Fruit fly (Drosophila melanogaster) whole organism, embryonic: ENCODE measurements around the gene GCS2beta.
A peak's percentile ranks its signal among the peaks of the same experiment; 100 is the strongest.

Experiments
- BEAF-32 ChIP-seq: fragments of 200-800 bp; sonication (Bioruptor generic); optimal IDR thresholded peaks from 3 replicates; lab custom pipeline; 2017; ENCODE audit warnings: missing biosample characterization, missing genetic modification characterization, mild to moderate bottlenecking, moderate library complexity, missing genetic modification reagents
- CG1024 ChIP-seq: fragments of 200-800 bp; sonication (Bioruptor generic); IDR thresholded peaks from 2 replicates; pipeline ENCODE4 v1.3.6; 2022; ENCODE audit warnings: missing biosample characterization, missing genetic modification characterization
- CG14860 ChIP-seq: fragments of 200-800 bp; sonication (Bioruptor generic); IDR thresholded peaks from 3 replicates; pipeline ENCODE4 v1.3.6; 2022; ENCODE audit warnings: missing biosample characterization, missing genetic modification characterization; ENCODE audit not compliant: partially characterized antibody
- CG15011 ChIP-seq: fragments of 200-800 bp; sonication (Bioruptor generic); optimal IDR thresholded peaks from 3 replicates; lab custom pipeline; 2018; ENCODE audit warnings: missing biosample characterization, mild to moderate bottlenecking, missing genetic modification characterization
- CG15269 ChIP-seq: fragments of 200-800 bp; sonication (Bioruptor generic); optimal IDR thresholded peaks from 2 replicates; lab custom pipeline; 2018; ENCODE audit warnings: missing biosample characterization, mild to moderate bottlenecking, missing genetic modification characterization, moderate library complexity
- CG15514 ChIP-seq: fragments of 200-800 bp; sonication (Bioruptor generic); optimal IDR thresholded peaks from 3 replicates; lab custom pipeline; 2017; ENCODE audit warnings: missing biosample characterization, missing genetic modification characterization, mild to moderate bottlenecking, moderate library complexity, missing genetic modification reagents
- CG1647 ChIP-seq: fragments of 200-800 bp; sonication (Bioruptor generic); optimal IDR thresholded peaks from 3 replicates; lab custom pipeline; 2016; ENCODE audit warnings: missing biosample characterization, missing genetic modification characterization
- CG16813 ChIP-seq: fragments of 200-800 bp; sonication (Bioruptor generic); IDR thresholded peaks from 3 replicates; pipeline ENCODE4 v1.3.6; 2022; ENCODE audit warnings: missing biosample characterization, missing genetic modification characterization; ENCODE audit not compliant: partially characterized antibody
- CG17359 ChIP-seq: fragments of 200-800 bp; sonication (Bioruptor generic); optimal IDR thresholded peaks from 3 replicates; lab custom pipeline; 2018; ENCODE audit warnings: missing biosample characterization, mild to moderate bottlenecking, missing genetic modification characterization, moderate library complexity
- CG17361 ChIP-seq: fragments of 200-800 bp; sonication (Bioruptor generic); IDR thresholded peaks from 3 replicates; pipeline ENCODE4 v1.3.6; 2022; ENCODE audit warnings: missing biosample characterization, missing genetic modification characterization
- CG17829 ChIP-seq: fragments of 200-800 bp; optimal IDR thresholded peaks from 2 replicates; lab custom pipeline; 2019; ENCODE audit warnings: missing biosample characterization, mild to moderate bottlenecking, missing genetic modification characterization, moderate library complexity
- CG2116 ChIP-seq: fragments of 200-800 bp; sonication (Bioruptor generic); optimal IDR thresholded peaks from 3 replicates; lab custom pipeline; 2018; ENCODE audit warnings: missing biosample characterization, mild to moderate bottlenecking, missing genetic modification characterization
- CG2129 ChIP-seq: fragments of 200-800 bp; sonication (Bioruptor generic); IDR thresholded peaks from 2 replicates; pipeline ENCODE4 v1.3.6; 2022; ENCODE audit warnings: missing biosample characterization, missing genetic modification characterization; ENCODE audit not compliant: partially characterized antibody
- CG2712 ChIP-seq: fragments of 200-800 bp; optimal IDR thresholded peaks from 3 replicates; lab custom pipeline; 2019; ENCODE audit warnings: missing biosample characterization, mild to moderate bottlenecking, missing genetic modification characterization, moderate library complexity
- CG34224 ChIP-seq: fragments of 200-800 bp; sonication (Bioruptor generic); IDR thresholded peaks from 3 replicates; pipeline ENCODE4 v1.3.6; 2022; ENCODE audit warnings: missing biosample characterization, missing genetic modification characterization; ENCODE audit not compliant: partially characterized antibody
- CG4617 ChIP-seq: fragments of 200-800 bp; sonication (Bioruptor generic); optimal IDR thresholded peaks from 3 replicates; lab custom pipeline; 2016; ENCODE audit warnings: missing biosample characterization, missing genetic modification characterization, borderline replicate concordance
- CG8944 ChIP-seq: fragments of 200-800 bp; sonication (Bioruptor generic); optimal IDR thresholded peaks from 3 replicates; lab custom pipeline; 2016; ENCODE audit warnings: missing biosample characterization, missing genetic modification characterization
- CG9797 ChIP-seq: fragments of 200-800 bp; sonication (Bioruptor generic); optimal IDR thresholded peaks from 3 replicates; lab custom pipeline; 2018; ENCODE audit warnings: missing biosample characterization, mild to moderate bottlenecking, missing genetic modification characterization
- Camta ChIP-seq: fragments of 200-800 bp; sonication (Bioruptor generic); optimal IDR thresholded peaks from 2 replicates; lab custom pipeline; 2016; ENCODE audit warnings: missing biosample characterization, missing genetic modification characterization
- Deaf1 ChIP-seq: fragments of 200-800 bp; optimal IDR thresholded peaks from 3 replicates; lab custom pipeline; 2019; ENCODE audit warnings: missing biosample characterization, mild to moderate bottlenecking, missing genetic modification characterization, moderate library complexity
- Ets97D ChIP-seq: fragments of 200-800 bp; sonication (Bioruptor generic); optimal IDR thresholded peaks from 3 replicates; lab custom pipeline; 2016; ENCODE audit warnings: missing biosample characterization, missing genetic modification characterization
- HLH54F ChIP-seq: fragments of 200-800 bp; sonication (Bioruptor generic); optimal IDR thresholded peaks from 3 replicates; lab custom pipeline; 2016; ENCODE audit warnings: missing biosample characterization, missing genetic modification characterization
- HmgZ ChIP-seq: fragments of 200-800 bp; sonication (Bioruptor generic); optimal IDR thresholded peaks from 2 replicates; lab custom pipeline; 2018; ENCODE audit warnings: missing biosample characterization, mild to moderate bottlenecking, missing genetic modification characterization
- Hmr ChIP-seq: fragments of 200-800 bp; sonication (Bioruptor generic); optimal IDR thresholded peaks from 3 replicates; lab custom pipeline; 2017; ENCODE audit warnings: mild to moderate bottlenecking, missing biosample characterization, missing genetic modification reagents, missing genetic modification characterization
- MBD-R2 ChIP-seq: fragments of 200-800 bp; sonication (Bioruptor generic); IDR thresholded peaks from 2 replicates; pipeline ENCODE4 v1.3.6; 2022; ENCODE audit warnings: missing biosample characterization, missing genetic modification characterization
- Meics ChIP-seq: fragments of 200-800 bp; sonication (Bioruptor generic); optimal IDR thresholded peaks from 2 replicates; lab custom pipeline; 2017; ENCODE audit warnings: missing biosample characterization, mild to moderate bottlenecking, missing genetic modification characterization
- Pdp1 ChIP-seq, 2 experiments: fragments of 200-800 bp; sonication (Bioruptor generic); optimal IDR thresholded peaks; 3 replicates each; lab custom pipeline; 2016; ENCODE audit warnings: missing biosample characterization in 2 of 2, missing genetic modification characterization in 2 of 2, mild to moderate bottlenecking in 1 of 2, moderate library complexity in 1 of 2
- Rx ChIP-seq: fragments of 200-800 bp; sonication (Bioruptor generic); IDR thresholded peaks from 2 replicates; pipeline ENCODE4 v1.3.6; 2022; ENCODE audit warnings: missing biosample characterization, missing genetic modification characterization
- Stat92E ChIP-seq, 3 experiments: fragments of >200 bp in 2 of 3; fragments of 200-800 bp in 1 of 3; sonication (Bioruptor generic) in 1 of 3; optimal IDR thresholded peaks; 2 replicates each; lab custom pipeline; 2017 to 2019; ENCODE audit warnings: missing biosample characterization in 3 of 3, missing genetic modification characterization in 3 of 3, mild to moderate bottlenecking in 1 of 3, moderate library complexity in 1 of 3
- YL-1 ChIP-seq: fragments of 200-800 bp; sonication (Bioruptor generic); optimal IDR thresholded peaks from 3 replicates; lab custom pipeline; 2017; ENCODE audit warnings: missing biosample characterization, mild to moderate bottlenecking, missing genetic modification characterization
- amos ChIP-seq: fragments of 200-800 bp; sonication (Bioruptor generic); IDR thresholded peaks from 2 replicates; pipeline ENCODE4 v1.3.6; 2022; ENCODE audit warnings: missing biosample characterization, missing genetic modification characterization; ENCODE audit not compliant: partially characterized antibody
- ato ChIP-seq: fragments of 200-800 bp; sonication (Bioruptor generic); IDR thresholded peaks from 2 replicates; pipeline ENCODE4 v1.3.6; 2022; ENCODE audit warnings: missing biosample characterization, missing genetic modification characterization; ENCODE audit not compliant: partially characterized antibody
- bbx ChIP-seq: fragments of 200-800 bp; sonication (Bioruptor generic); IDR thresholded peaks from 2 replicates; pipeline ENCODE4 v1.3.6; 2022; ENCODE audit warnings: missing biosample characterization, missing genetic modification characterization; ENCODE audit not compliant: partially characterized antibody
- ems ChIP-seq: fragments of 200-800 bp; sonication (Bioruptor generic); optimal IDR thresholded peaks from 3 replicates; lab custom pipeline; 2016; ENCODE audit warnings: missing biosample characterization, missing genetic modification characterization
- fru ChIP-seq: fragments of >200 bp; optimal IDR thresholded peaks from 2 replicates; lab custom pipeline; 2017
- ftz-f1 ChIP-seq: fragments of 200-800 bp; sonication (Bioruptor generic); optimal IDR thresholded peaks from 2 replicates; lab custom pipeline; 2016; ENCODE audit warnings: missing biosample characterization, missing genetic modification characterization
- gfzf ChIP-seq: fragments of 200-800 bp; sonication (Bioruptor generic); optimal IDR thresholded peaks from 2 replicates; lab custom pipeline; 2016; ENCODE audit warnings: missing biosample characterization, mild to moderate bottlenecking, missing genetic modification characterization, moderate library complexity
- gro ChIP-seq: fragments of 200-800 bp; sonication (Bioruptor generic); optimal IDR thresholded peaks from 2 replicates; lab custom pipeline; 2016; ENCODE audit warnings: missing biosample characterization, missing genetic modification characterization
- her ChIP-seq: fragments of 200-800 bp; sonication (Bioruptor generic); optimal IDR thresholded peaks from 2 replicates; lab custom pipeline; 2016; ENCODE audit warnings: missing biosample characterization, missing genetic modification characterization
- inv ChIP-seq: fragments of 200-800 bp; sonication (Bioruptor generic); IDR thresholded peaks from 2 replicates; pipeline ENCODE4 v1.3.6; 2022; ENCODE audit warnings: missing biosample characterization, missing genetic modification characterization; ENCODE audit not compliant: partially characterized antibody
- knrl ChIP-seq: fragments of 200-800 bp; sonication (Bioruptor generic); IDR thresholded peaks from 3 replicates; pipeline ENCODE4 v1.3.6; 2022; ENCODE audit warnings: missing biosample characterization, missing genetic modification characterization; ENCODE audit not compliant: partially characterized antibody
- lab ChIP-seq: fragments of 200-800 bp; sonication (Bioruptor generic); optimal IDR thresholded peaks from 3 replicates; lab custom pipeline; 2017; ENCODE audit warnings: missing biosample characterization, missing genetic modification characterization, mild to moderate bottlenecking, moderate library complexity, missing genetic modification reagents
- nerfin-1 ChIP-seq: fragments of 200-800 bp; sonication (Bioruptor generic); optimal IDR thresholded peaks from 3 replicates; lab custom pipeline; 2019; ENCODE audit warnings: missing biosample characterization, mild to moderate bottlenecking, missing genetic modification characterization, moderate library complexity
- nerfin-2 ChIP-seq: fragments of 200-800 bp; sonication (Bioruptor generic); IDR thresholded peaks from 2 replicates; pipeline ENCODE4 v1.3.6; 2022; ENCODE audit warnings: missing biosample characterization, missing genetic modification characterization; ENCODE audit not compliant: partially characterized antibody
- p53 ChIP-seq: fragments of 200-800 bp; sonication (Bioruptor generic); optimal IDR thresholded peaks from 2 replicates; lab custom pipeline; 2016; ENCODE audit warnings: missing biosample characterization, missing genetic modification characterization
- pzg ChIP-seq: fragments of 200-800 bp; sonication (Bioruptor generic); optimal IDR thresholded peaks from 3 replicates; lab custom pipeline; 2018; ENCODE audit warnings: missing biosample characterization, mild to moderate bottlenecking, missing genetic modification characterization, moderate library complexity
- sna ChIP-seq: fragments of 200-800 bp; sonication (Bioruptor generic); IDR thresholded peaks from 2 replicates; pipeline ENCODE4 v1.3.6; 2022; ENCODE audit warnings: missing biosample characterization, missing genetic modification characterization; ENCODE audit not compliant: partially characterized antibody
- zen ChIP-seq: fragments of 200-800 bp; sonication (Bioruptor generic); optimal IDR thresholded peaks from 3 replicates; lab custom pipeline; 2018; ENCODE audit warnings: missing biosample characterization, mild to moderate bottlenecking, missing genetic modification characterization, moderate library complexity

GCS2beta gene

dm6 chr2L:17477710-17478109 is 6.4 kb downstream of the GCS2beta start, which contains the start of gene cass (continued):
- peak; percentile 95 for TF ChIP-seq amos (GFP tag; lab: Robert Waterston, UW)
- peak; percentile 65; the same call in 1 of the 2 replicates for TF ChIP-seq nerfin-2 (GFP tag; lab: Robert Waterston, UW)
- TF ChIP-seq Hmr (GFP tag; lab: Kevin White, UChicago) = peak; percentile 37
- TF ChIP-seq p53 (GFP tag; lab: Kevin White, UChicago) = no peak
- TF ChIP-seq ato (GFP tag; lab: Robert Waterston, UW) = peak; percentile 89
- no peak for TF ChIP-seq fru (lab: Kevin White, UChicago)
- TF ChIP-seq CG1647 (GFP tag; lab: Kevin White, UChicago) = no peak
- TF ChIP-seq CG9797 (GFP tag; lab: Kevin White, UChicago) = peak; percentile 77
- TF ChIP-seq nerfin-1 (tag; lab: Kevin White, UChicago) = peak; percentile 45
- peak; percentile 88 for TF ChIP-seq gfzf (GFP tag; lab: Kevin White, UChicago)
- TF ChIP-seq YL-1 = peak; percentile 93
- no peak for TF ChIP-seq CG15011 (GFP tag; lab: Kevin White, UChicago)
- TF ChIP-seq Rx (GFP tag; lab: Robert Waterston, UW) = no peak
- no peak for TF ChIP-seq lab (GFP tag; lab: Kevin White, UChicago)
- peak; percentile 59 for TF ChIP-seq CG2712 (tag; lab: Kevin White, UChicago)
- TF ChIP-seq CG15514 (GFP tag; lab: Kevin White, UChicago) = peak; percentile 63
- peak; percentile 93 for TF ChIP-seq bbx (GFP tag; lab: Robert Waterston, UW)
- peak; percentile 91 for TF ChIP-seq knrl (GFP tag; lab: Robert Waterston, UW)
- TF ChIP-seq ftz-f1 = no peak
- peak; percentile 13 for TF ChIP-seq Deaf1
- peak in 1 of 3 experiments; percentile 16 for TF ChIP-seq Stat92E (GFP tag; optimal IDR thresholded peaks at IDR 0.05; lab: Kevin White, UChicago)
- peak; percentile 62 for TF ChIP-seq HmgZ (tag; lab: Kevin White, UChicago)
- TF ChIP-seq CG34224 (GFP tag; lab: Robert Waterston, UW) = peak; percentile 92
- peak; percentile 15 for TF ChIP-seq gro (GFP tag; lab: Kevin White, UChicago)
- TF ChIP-seq MBD-R2 (GFP tag; lab: Robert Waterston, UW) = peak; percentile 72
- TF ChIP-seq HLH54F (GFP tag; lab: Kevin White, UChicago) = no peak
- no peak for TF ChIP-seq CG8944 (GFP tag; lab: Kevin White, UChicago)
- TF ChIP-seq CG16813 (GFP tag; lab: Robert Waterston, UW) = peak; percentile 94
- TF ChIP-seq CG14860 (GFP tag; lab: Robert Waterston, UW) = peak; percentile 84
- TF ChIP-seq CG2116 (GFP tag; lab: Kevin White, UChicago) = peak; percentile 77
- no peak for TF ChIP-seq CG17359 (tag; lab: Kevin White, UChicago)
- TF ChIP-seq CG4617 (GFP tag; lab: Kevin White, UChicago) = peak; percentile 69
- peak; percentile 90 for TF ChIP-seq BEAF-32 (GFP tag; lab: Kevin White, UChicago)
- peak; percentile 38 for TF ChIP-seq her (GFP tag; lab: Kevin White, UChicago)
- no peak for TF ChIP-seq Meics (GFP tag; lab: Kevin White, UChicago)
- TF ChIP-seq CG2129 (GFP tag; lab: Robert Waterston, UW) = peak; percentile 83
- TF ChIP-seq Ets97D = peak; percentile 59
- no peak for TF ChIP-seq CG1024 (GFP tag; lab: Robert Waterston, UW)
- TF ChIP-seq Camta (GFP tag; lab: Kevin White, UChicago) = no peak
- TF ChIP-seq CG15269 (tag; lab: Kevin White, UChicago) = peak; percentile 23
- peak in 1 of 2 experiments; percentile 16 for TF ChIP-seq Pdp1 (GFP tag; optimal IDR thresholded peaks at IDR 0.05; lab: Kevin White, UChicago)
- peak; percentile 52 for TF ChIP-seq zen (tag; lab: Kevin White, UChicago)
- peak; percentile 89 for TF ChIP-seq pzg (GFP tag; lab: Kevin White, UChicago)
- peak; percentile 85 for TF ChIP-seq inv
- no peak for TF ChIP-seq ems (GFP tag; lab: Kevin White, UChicago)
- TF ChIP-seq CG17829 = peak; percentile 58
- TF ChIP-seq CG17361 = 0 out of 3 replicates have a peak, but pooled peaks have one; percentile 18
- TF ChIP-seq sna (GFP tag; lab: Robert Waterston, UW) = peak; percentile 82
